Worm (Caenorhabditis elegans) whole organism, L4 larva: ENCODE results near the gene pqn-76.

Source experiments
- F37D6.2 ChIP-seq: sonication (generic microtip); optimal IDR thresholded peaks from 2 replicates; lab custom pipeline; 2016; ENCODE audit warnings: mild to moderate bottlenecking, missing genetic modification characterization, missing compliant biosample characterization
- Y48G9A.11 ChIP-seq: fragments of 200-800 bp; sonication (Bioruptor generic); IDR thresholded peaks from 2 replicates; pipeline ENCODE4 v1.3.6; 2022; ENCODE audit warnings: missing genetic modification reagents, missing genetic modification characterization, missing compliant biosample characterization
- ZK337.2 ChIP-seq: fragments of 200-800 bp; sonication (Bioruptor generic); IDR thresholded peaks from 2 replicates; pipeline ENCODE4 v1.3.6; 2022; ENCODE audit warnings: missing genetic modification reagents, missing genetic modification characterization, missing compliant biosample characterization
- ama-1 ChIP-seq: fragments of 150-350 bp; optimal IDR thresholded peaks from 2 replicates; lab custom pipeline; 2014; ENCODE audit warnings: inconsistent platforms, mixed read lengths
- ceh-62 ChIP-seq: sonication (generic microtip); optimal IDR thresholded peaks from 2 replicates; lab custom pipeline; 2017; ENCODE audit warnings: missing biosample characterization, missing genetic modification characterization
- mes-2 ChIP-seq: sonication (generic microtip); optimal IDR thresholded peaks from 2 replicates; lab custom pipeline; 2016; ENCODE audit warnings: missing genotype, mild to moderate bottlenecking, missing genetic modification characterization, missing compliant biosample characterization; ENCODE audit not compliant: poor library complexity, severe bottlenecking
- nhr-28 ChIP-seq: fragments of 150-350 bp; optimal IDR thresholded peaks from 2 replicates; lab custom pipeline; 2014; ENCODE audit warnings: missing biosample characterization, missing genetic modification characterization
- nhr-41 ChIP-seq: fragments of 200-800 bp; sonication (Bioruptor generic); IDR thresholded peaks from 2 replicates; pipeline ENCODE4 v1.3.6; 2022; ENCODE audit warnings: missing genetic modification reagents, missing genetic modification characterization, missing compliant biosample characterization
- pqm-1 ChIP-seq: sonication (generic microtip); optimal IDR thresholded peaks from 2 replicates; lab custom pipeline; 2017; ENCODE audit warnings: missing biosample characterization, missing genetic modification characterization
- unc-130 ChIP-seq: sonication (generic microtip); optimal IDR thresholded peaks from 2 replicates; lab custom pipeline; 2016; ENCODE audit warnings: missing genetic modification reagents, missing genetic modification characterization, missing compliant biosample characterization
- zag-1 ChIP-seq: fragments of 150-350 bp; optimal IDR thresholded peaks from 2 replicates; lab custom pipeline; 2014; ENCODE audit warnings: missing biosample characterization, missing genetic modification characterization
- ztf-11 ChIP-seq: fragments of 150-350 bp; optimal IDR thresholded peaks from 2 replicates; lab custom pipeline; 2014; ENCODE audit warnings: missing biosample characterization, missing genetic modification characterization

DNA sequence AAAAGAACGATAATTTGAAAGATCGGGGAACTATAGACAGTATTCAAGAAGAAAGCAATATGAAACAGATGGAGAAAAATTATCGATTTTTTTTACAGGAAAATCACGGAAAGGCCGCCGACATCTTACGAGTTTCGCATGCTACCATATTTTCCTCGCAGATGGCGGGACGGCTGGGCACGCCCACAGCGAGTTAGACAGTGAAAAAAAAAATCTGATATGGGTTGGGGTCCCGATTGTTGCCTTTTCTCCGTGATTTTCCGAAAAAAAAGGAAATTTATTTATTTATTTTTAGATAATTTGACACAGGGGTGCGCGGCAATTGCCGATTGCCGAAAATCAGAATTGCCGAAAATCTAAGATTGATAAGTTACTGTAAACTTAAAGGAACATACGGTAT lies 24.1 kb upstream of the pqn-76 start:
- TF ChIP-seq zag-1 (tag; lab: Kevin White, UChicago) = no peak
- TF ChIP-seq ztf-11 (tag; lab: Kevin White, UChicago) = no peak
- no peak for TF ChIP-seq ama-1 (lab: Kevin White, UChicago)
- TF ChIP-seq ZK337.2 (GFP tag; lab: Robert Waterston, UW) = no peak
- no peak for TF ChIP-seq mes-2 (tag; lab: Kevin White, UChicago)
- no peak for TF ChIP-seq pqm-1 (tag; lab: Kevin White, UChicago)
- no peak for TF ChIP-seq ceh-62
- no peak for TF ChIP-seq Y48G9A.11 (GFP tag; lab: Robert Waterston, UW)
- no peak for TF ChIP-seq nhr-28 (tag; lab: Kevin White, UChicago)
- TF ChIP-seq F37D6.2 (tag; lab: Kevin White, UChicago) = no peak
- TF ChIP-seq nhr-41 = no peak
- TF ChIP-seq unc-130 (GFP tag; lab: Kevin White, UChicago) = no peak
